Fruit fly (Drosophila melanogaster) whole organism, embryonic: Measurements from ENCODE around the gene CG31908.

Experiments
- C15 ChIP-seq: fragments of 200-800 bp; sonication (Bioruptor generic); IDR thresholded peaks from 3 replicates; pipeline ENCODE4 v1.3.6; 2022; ENCODE audit warnings: missing biosample characterization, missing genetic modification characterization
- CG10366 ChIP-seq: fragments of 200-800 bp; sonication (Bioruptor generic); IDR thresholded peaks from 2 replicates; pipeline ENCODE4 v1.3.6; 2022; ENCODE audit warnings: missing biosample characterization, missing genetic modification characterization
- CG10979 ChIP-seq: fragments of 200-800 bp; sonication (Bioruptor generic); optimal IDR thresholded peaks from 2 replicates; lab custom pipeline; 2018; ENCODE audit warnings: missing biosample characterization, mild to moderate bottlenecking, missing genetic modification characterization, moderate library complexity
- CG11696 ChIP-seq: fragments of 200-800 bp; sonication (Bioruptor generic); IDR thresholded peaks from 2 replicates; pipeline ENCODE4 v1.3.6; 2022; ENCODE audit warnings: missing biosample characterization, missing genetic modification characterization
- CG12155 ChIP-seq: fragments of 200-800 bp; sonication (Bioruptor generic); optimal IDR thresholded peaks from 3 replicates; lab custom pipeline; 2016; ENCODE audit warnings: missing biosample characterization, missing genetic modification characterization
- CG1233 ChIP-seq: fragments of 200-800 bp; sonication (Bioruptor generic); optimal IDR thresholded peaks from 4 replicates; lab custom pipeline; 2018; ENCODE audit warnings: missing biosample characterization, mild to moderate bottlenecking, missing genetic modification characterization
- CG14710 ChIP-seq: fragments of 200-800 bp; sonication (Bioruptor generic); optimal IDR thresholded peaks from 3 replicates; lab custom pipeline; 2019; ENCODE audit warnings: missing biosample characterization, mild to moderate bottlenecking, missing genetic modification characterization, moderate library complexity
- CG15073 ChIP-seq: fragments of 200-800 bp; sonication (Bioruptor generic); optimal IDR thresholded peaks from 2 replicates; lab custom pipeline; 2016; ENCODE audit warnings: missing biosample characterization, missing genetic modification characterization
- CG15601 ChIP-seq: fragments of 200-800 bp; sonication (Bioruptor generic); optimal IDR thresholded peaks from 3 replicates; lab custom pipeline; 2019; ENCODE audit warnings: missing biosample characterization, mild to moderate bottlenecking, missing genetic modification characterization, moderate library complexity
- CG15696 ChIP-seq: fragments of 200-800 bp; sonication (Bioruptor generic); optimal IDR thresholded peaks from 2 replicates; lab custom pipeline; 2019; ENCODE audit warnings: missing biosample characterization, mild to moderate bottlenecking, missing genetic modification characterization, moderate library complexity
- CG16813 ChIP-seq: fragments of 200-800 bp; sonication (Bioruptor generic); IDR thresholded peaks from 3 replicates; pipeline ENCODE4 v1.3.6; 2022; ENCODE audit warnings: missing biosample characterization, missing genetic modification characterization; ENCODE audit not compliant: partially characterized antibody
- CG2199 ChIP-seq: fragments of 200-800 bp; sonication (Bioruptor generic); IDR thresholded peaks from 3 replicates; pipeline ENCODE4 v1.3.6; 2022; ENCODE audit warnings: missing biosample characterization, missing genetic modification characterization
- CG2678 ChIP-seq: fragments of 200-800 bp; sonication (Bioruptor generic); optimal IDR thresholded peaks from 3 replicates; lab custom pipeline; 2019; ENCODE audit warnings: missing biosample characterization, mild to moderate bottlenecking, missing genetic modification characterization, moderate library complexity
- CG30431 ChIP-seq: fragments of 200-800 bp; sonication (Bioruptor generic); optimal IDR thresholded peaks from 2 replicates; lab custom pipeline; 2017; ENCODE audit warnings: missing biosample characterization, missing genetic modification characterization
- CG32772 ChIP-seq: fragments of 200-800 bp; sonication (Bioruptor generic); IDR thresholded peaks from 2 replicates; pipeline ENCODE4 v1.3.6; 2022; ENCODE audit warnings: missing biosample characterization, missing genetic modification characterization
- CG33557 ChIP-seq: fragments of 200-800 bp; sonication (Bioruptor generic); optimal IDR thresholded peaks from 2 replicates; lab custom pipeline; 2019; ENCODE audit warnings: missing biosample characterization, mild to moderate bottlenecking, missing genetic modification characterization, moderate library complexity
- CG34422 ChIP-seq: fragments of 200-800 bp; sonication (Bioruptor generic); IDR thresholded peaks from 3 replicates; pipeline ENCODE4 v1.3.6; 2022; ENCODE audit warnings: missing biosample characterization, missing genetic modification characterization
- CG3847 ChIP-seq: fragments of 200-800 bp; sonication (Bioruptor generic); IDR thresholded peaks from 2 replicates; pipeline ENCODE4 v1.3.6; 2022; ENCODE audit warnings: missing biosample characterization, missing genetic modification characterization
- CG7357 ChIP-seq: fragments of 200-800 bp; sonication (Bioruptor generic); IDR thresholded peaks from 3 replicates; pipeline ENCODE4 v1.3.6; 2022; ENCODE audit warnings: missing biosample characterization, missing genetic modification characterization
- CG7556 ChIP-seq: fragments of 200-800 bp; sonication (Bioruptor generic); optimal IDR thresholded peaks from 2 replicates; lab custom pipeline; 2017; ENCODE audit warnings: missing biosample characterization, mild to moderate bottlenecking, missing genetic modification characterization
- CG7928 ChIP-seq: fragments of 200-800 bp; sonication (Bioruptor generic); optimal IDR thresholded peaks from 2 replicates; lab custom pipeline; 2017; ENCODE audit warnings: missing biosample characterization, mild to moderate bottlenecking, missing genetic modification characterization
- CG8089 ChIP-seq: fragments of 200-800 bp; sonication (Bioruptor generic); optimal IDR thresholded peaks from 3 replicates; lab custom pipeline; 2016; ENCODE audit warnings: missing biosample characterization, missing genetic modification characterization
- CG8944 ChIP-seq: fragments of 200-800 bp; sonication (Bioruptor generic); optimal IDR thresholded peaks from 3 replicates; lab custom pipeline; 2016; ENCODE audit warnings: missing biosample characterization, missing genetic modification characterization
- D ChIP-seq, 2 experiments: fragments of 200-800 bp in 1 of 2; fragments of >200 bp in 1 of 2; sonication (Bioruptor generic) in 1 of 2; optimal IDR thresholded peaks; 2 replicates in 1 of 2; 3 replicates in 1 of 2; lab custom pipeline; 2017; ENCODE audit warnings: mild to moderate bottlenecking in 1 of 2, missing biosample characterization in 1 of 2, missing genetic modification characterization in 1 of 2, missing genetic modification reagents in 1 of 2
- Ets65A ChIP-seq: fragments of 200-800 bp; sonication (Bioruptor generic); peaks from one replicate; lab custom pipeline; 2016; ENCODE audit warnings: missing biosample characterization, missing genetic modification characterization
- HLH4C ChIP-seq: fragments of 200-800 bp; sonication (Bioruptor generic); IDR thresholded peaks from 3 replicates; pipeline ENCODE4 v1.3.6; 2022; ENCODE audit warnings: missing biosample characterization, missing genetic modification characterization; ENCODE audit not compliant: partially characterized antibody
- Med ChIP-seq: fragments of 200-800 bp; sonication (Bioruptor generic); peaks from one replicate; lab custom pipeline; 2016; ENCODE audit warnings: missing biosample characterization, missing genetic modification characterization, mild to moderate bottlenecking, inconsistent platforms, moderate library complexity
- Meics ChIP-seq: fragments of 200-800 bp; sonication (Bioruptor generic); optimal IDR thresholded peaks from 2 replicates; lab custom pipeline; 2017; ENCODE audit warnings: missing biosample characterization, mild to moderate bottlenecking, missing genetic modification characterization
- Oaz ChIP-seq: fragments of 200-800 bp; sonication (Bioruptor generic); IDR thresholded peaks from 2 replicates; pipeline ENCODE4 v1.3.6; 2022; ENCODE audit warnings: missing biosample characterization, missing genetic modification characterization
- Opbp ChIP-seq: fragments of 200-800 bp; sonication (Bioruptor generic); IDR thresholded peaks from 3 replicates; pipeline ENCODE4 v1.3.6; 2022; ENCODE audit warnings: missing biosample characterization, missing genetic modification characterization; ENCODE audit not compliant: partially characterized antibody
- Sox100B ChIP-seq: fragments of 200-800 bp; sonication (Bioruptor generic); optimal IDR thresholded peaks from 3 replicates; lab custom pipeline; 2018; ENCODE audit warnings: missing biosample characterization, mild to moderate bottlenecking, missing genetic modification characterization
- amos ChIP-seq: fragments of 200-800 bp; sonication (Bioruptor generic); IDR thresholded peaks from 2 replicates; pipeline ENCODE4 v1.3.6; 2022; ENCODE audit warnings: missing biosample characterization, missing genetic modification characterization; ENCODE audit not compliant: partially characterized antibody
- cad ChIP-seq: fragments of >200 bp; optimal IDR thresholded peaks from 2 replicates; lab custom pipeline; 2017; ENCODE audit warnings: missing biosample characterization, missing genetic modification characterization
- ci ChIP-seq: fragments of 200-800 bp; sonication (Bioruptor generic); IDR thresholded peaks from 3 replicates; pipeline ENCODE4 v1.3.6; 2022; ENCODE audit warnings: missing biosample characterization, missing genetic modification characterization
- corto ChIP-seq: fragments of 200-800 bp; sonication (Bioruptor generic); optimal IDR thresholded peaks from 2 replicates; lab custom pipeline; 2016; ENCODE audit warnings: missing biosample characterization, mild to moderate bottlenecking, missing genetic modification characterization, moderate library complexity
- danr ChIP-seq: fragments of 200-800 bp; sonication (Bioruptor generic); IDR thresholded peaks from 2 replicates; pipeline ENCODE4 v1.3.6; 2022; ENCODE audit warnings: missing biosample characterization, missing genetic modification characterization
- en ChIP-seq: fragments of 200-800 bp; sonication (Bioruptor generic); optimal IDR thresholded peaks from 2 replicates; lab custom pipeline; 2016; ENCODE audit warnings: missing biosample characterization, missing genetic modification characterization
- eve ChIP-seq, 2 experiments: fragments of >200 bp; optimal IDR thresholded peaks; 2 replicates each; lab custom pipeline; 2017; ENCODE audit warnings: missing biosample characterization in 2 of 2, missing genetic modification characterization in 2 of 2
- gcm2 ChIP-seq: fragments of 200-800 bp; sonication (Bioruptor generic); optimal IDR thresholded peaks from 2 replicates; lab custom pipeline; 2016; ENCODE audit warnings: missing biosample characterization, missing genetic modification characterization
- ken ChIP-seq: fragments of 200-800 bp; sonication (Bioruptor generic); IDR thresholded peaks from 3 replicates; pipeline ENCODE4 v1.3.6; 2022; ENCODE audit warnings: missing biosample characterization, missing genetic modification characterization
- mld ChIP-seq: fragments of 200-800 bp; sonication (Bioruptor generic); IDR thresholded peaks from 3 replicates; pipeline ENCODE4 v1.3.6; 2022; ENCODE audit warnings: missing biosample characterization, missing genetic modification characterization; ENCODE audit not compliant: partially characterized antibody
- repo ChIP-seq: fragments of 200-800 bp; sonication (Bioruptor generic); optimal IDR thresholded peaks from 2 replicates; lab custom pipeline; 2016; ENCODE audit warnings: missing biosample characterization, missing genetic modification characterization
- ro ChIP-seq: fragments of 200-800 bp; sonication (Bioruptor generic); IDR thresholded peaks from 2 replicates; pipeline ENCODE4 v1.3.6; 2022; ENCODE audit warnings: missing biosample characterization, missing genetic modification characterization
- sd ChIP-seq: fragments of 200-800 bp; sonication (Bioruptor generic); optimal IDR thresholded peaks from 3 replicates; lab custom pipeline; 2018; ENCODE audit warnings: missing biosample characterization, mild to moderate bottlenecking, missing genetic modification characterization, moderate library complexity
- slp2 ChIP-seq: fragments of 200-800 bp; sonication (Bioruptor generic); optimal IDR thresholded peaks from 2 replicates; lab custom pipeline; 2016; ENCODE audit warnings: missing biosample characterization, missing genetic modification characterization
- stc ChIP-seq: fragments of 200-800 bp; sonication (Bioruptor generic); IDR thresholded peaks from 2 replicates; pipeline ENCODE4 v1.3.6; 2022; ENCODE audit warnings: missing biosample characterization, missing genetic modification characterization
- z ChIP-seq: fragments of 200-800 bp; sonication (Bioruptor generic); IDR thresholded peaks from 3 replicates; pipeline ENCODE4 v1.3.6; 2022; ENCODE audit warnings: missing biosample characterization, missing genetic modification characterization
- zen2 ChIP-seq: fragments of 200-800 bp; sonication (Bioruptor generic); IDR thresholded peaks from 3 replicates; pipeline ENCODE4 v1.3.6; 2022; ENCODE audit warnings: missing biosample characterization, missing genetic modification characterization; ENCODE audit not compliant: partially characterized antibody
- zfh1 ChIP-seq: fragments of 200-800 bp; sonication (Bioruptor generic); IDR thresholded peaks from 3 replicates; pipeline ENCODE4 v1.3.6; 2022; ENCODE audit warnings: missing biosample characterization, missing genetic modification characterization

The CG31908 gene

dm6 chr2L:7043039-7043905, 16.1 kb upstream of the CG31908 start (continued):
- TF ChIP-seq mld (GFP tag; lab: Robert Waterston, UW): no peak
- peak; percentile 52; the same call in 2 of the 3 replicates for TF ChIP-seq ken (GFP tag; lab: Robert Waterston, UW)
- TF ChIP-seq D (optimal IDR thresholded peaks at IDR 0.05; lab: Kevin White, UChicago): no peak
- peak; percentile 8 for TF ChIP-seq D (GFP tag; optimal IDR thresholded peaks at IDR 0.05; lab: Kevin White, UChicago)
- TF ChIP-seq CG8944 (GFP tag; lab: Kevin White, UChicago): peak; percentile 17
- no peak for TF ChIP-seq CG7928 (GFP tag; lab: Kevin White, UChicago)
- TF ChIP-seq CG2678 (tag; lab: Kevin White, UChicago): peak; percentile 45
- TF ChIP-seq ci: peak; percentile 84
- TF ChIP-seq CG15696: peak; percentile 69
- TF ChIP-seq CG10979: no peak
- TF ChIP-seq Ets65A: no peak
- no peak for TF ChIP-seq CG10366 (GFP tag; lab: Robert Waterston, UW)
- TF ChIP-seq CG12155 (GFP tag; lab: Kevin White, UChicago): no peak
- no peak for TF ChIP-seq HLH4C (GFP tag; lab: Robert Waterston, UW)
- no peak for TF ChIP-seq cad (GFP tag; lab: Kevin White, UChicago)
- TF ChIP-seq zfh1 (GFP tag; lab: Robert Waterston, UW): peak; percentile 63; the same call in 1 of the 3 replicates
- TF ChIP-seq CG7357: no peak; the same call in 2 of the 3 replicates
- TF ChIP-seq CG2199: no peak
- TF ChIP-seq eve (GFP tag; optimal IDR thresholded peaks at IDR 0.05; lab: Kevin White, UChicago): no peak
- TF ChIP-seq CG3847 (GFP tag; lab: Robert Waterston, UW): no peak
- TF ChIP-seq Sox100B: peak; percentile 33
- no peak for TF ChIP-seq stc (GFP tag; lab: Robert Waterston, UW)
- TF ChIP-seq amos: no peak
- peak; percentile 90 for TF ChIP-seq sd (tag; lab: Kevin White, UChicago)
- TF ChIP-seq CG14710 (tag; lab: Kevin White, UChicago): no peak
- no peak for TF ChIP-seq CG30431 (GFP tag; lab: Kevin White, UChicago)
- TF ChIP-seq CG15073: no peak
- no peak for TF ChIP-seq gcm2 (GFP tag; lab: Kevin White, UChicago)
- peak; percentile 78 for TF ChIP-seq CG32772
- TF ChIP-seq CG16813 (GFP tag; lab: Robert Waterston, UW): no peak
- no peak for TF ChIP-seq C15
- TF ChIP-seq Meics (GFP tag; lab: Kevin White, UChicago): no peak
- TF ChIP-seq CG15601: peak; percentile 61
- no peak for TF ChIP-seq CG1233
- TF ChIP-seq z (GFP tag; lab: Robert Waterston, UW): peak; percentile 65
- peak; percentile 87 for TF ChIP-seq CG33557 (GFP tag; lab: Kevin White, UChicago)
- TF ChIP-seq corto (GFP tag; lab: Kevin White, UChicago): no peak
- no peak for TF ChIP-seq repo (GFP tag; lab: Kevin White, UChicago)
- no peak for TF ChIP-seq en (GFP tag; lab: Kevin White, UChicago)
- no peak for TF ChIP-seq zen2
- TF ChIP-seq danr (GFP tag; lab: Robert Waterston, UW): no peak
- TF ChIP-seq CG34422 (GFP tag; lab: Robert Waterston, UW): peak; percentile 27; the same call in 1 of the 3 replicates
- TF ChIP-seq CG11696 (GFP tag; lab: Robert Waterston, UW): 0 out of 2 replicates have a peak, but pooled peaks have one; percentile 13
- no peak for TF ChIP-seq ro (GFP tag; lab: Robert Waterston, UW)
- TF ChIP-seq slp2: no peak
- TF ChIP-seq Med (GFP tag; lab: Kevin White, UChicago): peak; percentile 78
- TF ChIP-seq Opbp (GFP tag; lab: Robert Waterston, UW): no peak
- no peak for TF ChIP-seq Oaz (GFP tag; lab: Robert Waterston, UW)
- TF ChIP-seq CG8089 (GFP tag; lab: Kevin White, UChicago): peak; percentile 54
- TF ChIP-seq CG7556 (GFP tag; lab: Kevin White, UChicago): peak; percentile 31
